Worm (Caenorhabditis elegans) whole organism, late embryonic: ENCODE data around the gene T28A11.17.

Experiments used
- C08G9.2 ChIP-seq: sonication (generic microtip); optimal IDR thresholded peaks from 2 replicates; lab custom pipeline; 2016; ENCODE audit warnings: mild to moderate bottlenecking, missing genetic modification characterization, moderate library complexity, missing compliant biosample characterization
- C38D4.7 ChIP-seq: fragments of 200-800 bp; sonication (Bioruptor generic); optimal IDR thresholded peaks from 2 replicates; lab custom pipeline; 2018; ENCODE audit warnings: mild to moderate bottlenecking, missing genetic modification characterization, moderate library complexity, missing compliant biosample characterization
- K02D7.2 ChIP-seq: sonication (generic microtip); optimal IDR thresholded peaks from 2 replicates; lab custom pipeline; 2017; ENCODE audit warnings: mild to moderate bottlenecking, missing genetic modification characterization, missing compliant biosample characterization
- Y22D7AL.16 ChIP-seq: sonication (generic microtip); optimal IDR thresholded peaks from 2 replicates; lab custom pipeline; 2016; ENCODE audit warnings: missing genetic modification characterization, missing compliant biosample characterization
- ceh-14 ChIP-seq: sonication (generic microtip); optimal IDR thresholded peaks from 2 replicates; lab custom pipeline; 2016; ENCODE audit warnings: missing genotype, missing genetic modification characterization, missing compliant biosample characterization
- ceh-19 ChIP-seq: fragments of 200-800 bp; sonication (Bioruptor generic); optimal IDR thresholded peaks from 2 replicates; lab custom pipeline; 2018; ENCODE audit warnings: mild to moderate bottlenecking, missing genetic modification characterization, missing compliant biosample characterization
- ceh-30 ChIP-seq: fragments of 150-350 bp; optimal IDR thresholded peaks from 2 replicates; lab custom pipeline; 2014; ENCODE audit warnings: missing biosample characterization, missing genetic modification characterization
- ceh-31 ChIP-seq: sonication (generic microtip); optimal IDR thresholded peaks from 2 replicates; lab custom pipeline; 2016; ENCODE audit warnings: missing genetic modification characterization, missing compliant biosample characterization
- ceh-34 ChIP-seq: sonication (generic microtip); optimal IDR thresholded peaks from 2 replicates; lab custom pipeline; 2016; ENCODE audit warnings: mild to moderate bottlenecking, missing genetic modification characterization, missing compliant biosample characterization
- ceh-48 ChIP-seq: sonication (generic microtip); optimal IDR thresholded peaks from 2 replicates; lab custom pipeline; 2016; ENCODE audit warnings: missing genetic modification characterization, inconsistent platforms, missing compliant biosample characterization
- dmd-4 ChIP-seq: sonication (generic microtip); optimal IDR thresholded peaks from 2 replicates; lab custom pipeline; 2016; ENCODE audit warnings: borderline replicate concordance, missing genetic modification characterization, missing compliant biosample characterization
- dve-1 ChIP-seq: sonication (generic microtip); optimal IDR thresholded peaks from 2 replicates; lab custom pipeline; 2017; ENCODE audit warnings: antibody characterized with exemption, mild to moderate bottlenecking, missing genetic modification characterization, missing compliant biosample characterization
- elt-2 ChIP-seq: sonication (generic microtip); optimal IDR thresholded peaks from 2 replicates; lab custom pipeline; 2016; ENCODE audit warnings: missing genetic modification reagents, missing genetic modification characterization, missing compliant biosample characterization
- elt-4 ChIP-seq: sonication (generic microtip); optimal IDR thresholded peaks from 2 replicates; lab custom pipeline; 2016; ENCODE audit warnings: missing genetic modification characterization, missing compliant biosample characterization
- ets-4 ChIP-seq: sonication (generic microtip); optimal IDR thresholded peaks from 2 replicates; lab custom pipeline; 2016; ENCODE audit warnings: missing genetic modification characterization, missing compliant biosample characterization
- fkh-10 ChIP-seq: fragments of 150-350 bp; optimal IDR thresholded peaks from 2 replicates; lab custom pipeline; 2014; ENCODE audit warnings: missing biosample characterization, missing genetic modification reagents, missing genetic modification characterization
- gmeb-2 ChIP-seq: sonication (generic microtip); optimal IDR thresholded peaks from 2 replicates; lab custom pipeline; 2016; ENCODE audit warnings: missing genetic modification characterization, inconsistent platforms, missing compliant biosample characterization
- hlh-13 ChIP-seq: fragments of 200-800 bp; sonication (Bioruptor generic); optimal IDR thresholded peaks from 2 replicates; lab custom pipeline; 2018; ENCODE audit warnings: mild to moderate bottlenecking, missing genetic modification characterization, missing compliant biosample characterization
- hlh-30 ChIP-seq: sonication (generic microtip); optimal IDR thresholded peaks from 2 replicates; lab custom pipeline; 2017; ENCODE audit warnings: antibody characterized with exemption, missing genetic modification characterization, missing compliant biosample characterization; ENCODE audit not compliant: insufficient read depth
- hlh-6 ChIP-seq: sonication (generic microtip); optimal IDR thresholded peaks from 2 replicates; lab custom pipeline; 2016; ENCODE audit warnings: missing genotype, missing genetic modification characterization, missing compliant biosample characterization
- lim-6 ChIP-seq: sonication (generic microtip); optimal IDR thresholded peaks from 2 replicates; lab custom pipeline; 2016; ENCODE audit warnings: missing genetic modification characterization, missing compliant biosample characterization
- lin-11 ChIP-seq: fragments of 200-800 bp; sonication (Bioruptor generic); optimal IDR thresholded peaks from 2 replicates; lab custom pipeline; 2018; ENCODE audit warnings: mild to moderate bottlenecking, missing genetic modification characterization, missing compliant biosample characterization
- mec-3 ChIP-seq: sonication (generic microtip); optimal IDR thresholded peaks from 2 replicates; lab custom pipeline; 2016; ENCODE audit warnings: borderline replicate concordance, missing genetic modification characterization, missing compliant biosample characterization
- nfya-1 ChIP-seq: sonication (generic microtip); optimal IDR thresholded peaks from 2 replicates; lab custom pipeline; 2017; ENCODE audit warnings: missing genetic modification characterization, mild to moderate bottlenecking, missing compliant biosample characterization, antibody characterized with exemption, moderate library complexity
- pag-3 ChIP-seq: sonication (generic microtip); optimal IDR thresholded peaks from 2 replicates; lab custom pipeline; 2016; ENCODE audit warnings: missing compliant biosample characterization, missing genetic modification characterization, borderline replicate concordance
- pat-9 ChIP-seq: fragments of 200-800 bp; sonication (Bioruptor generic); optimal IDR thresholded peaks from 2 replicates; lab custom pipeline; 2018; ENCODE audit warnings: mild to moderate bottlenecking, missing genetic modification characterization, moderate library complexity, missing compliant biosample characterization
- pha-4 ChIP-seq: fragments of 150-350 bp; optimal IDR thresholded peaks from 2 replicates; lab custom pipeline; 2018; ENCODE audit warnings: missing biosample characterization, missing genetic modification reagents, missing genetic modification characterization
- ref-2 ChIP-seq: sonication (generic microtip); optimal IDR thresholded peaks from 2 replicates; lab custom pipeline; 2016; ENCODE audit warnings: missing genetic modification characterization, missing compliant biosample characterization
- sox-2 ChIP-seq: fragments of 200-800 bp; sonication (Bioruptor generic); IDR thresholded peaks from 2 replicates; pipeline ENCODE4 v1.3.6; 2022; ENCODE audit warnings: missing genetic modification reagents, missing genetic modification characterization, missing compliant biosample characterization
- syd-9 ChIP-seq: sonication (generic microtip); optimal IDR thresholded peaks from 2 replicates; lab custom pipeline; 2016; ENCODE audit warnings: mild to moderate bottlenecking, missing genetic modification characterization, moderate library complexity, missing compliant biosample characterization
- tbx-7 ChIP-seq: sonication (generic microtip); optimal IDR thresholded peaks from 2 replicates; lab custom pipeline; 2016; ENCODE audit warnings: missing genotype, missing genetic modification characterization, missing compliant biosample characterization
- ttx-3 ChIP-seq: sonication (generic microtip); optimal IDR thresholded peaks from 2 replicates; lab custom pipeline; 2016; ENCODE audit warnings: missing genetic modification reagents, missing genetic modification characterization, missing compliant biosample characterization
- unc-3 ChIP-seq, 2 experiments: fragments of 200-800 bp in 1 of 2; sonication (Bioruptor generic) in 1 of 2; sonication (generic microtip) in 1 of 2; conservative IDR thresholded peaks in 1 of 2; optimal IDR thresholded peaks in 1 of 2; 2 replicates each; pipeline versions ENCODE4 v1.3.6 to Lab custom; 2016 to 2022; ENCODE audit warnings: missing compliant biosample characterization in 2 of 2, missing genetic modification characterization in 2 of 2, missing genetic modification reagents in 1 of 2
- unc-86 ChIP-seq: sonication (generic microtip); optimal IDR thresholded peaks from 2 replicates; lab custom pipeline; 2016; ENCODE audit warnings: missing genetic modification characterization, missing compliant biosample characterization

T28A11.17 gene

ce11 chrV:3269407-3269806 is 3.3 kb upstream of the T28A11.17 start, which contains the start of gene T28A11.19:
Gene T28A11.19 (minus strand): TSS chrV:3269514.
- TF ChIP-seq lin-11 (tag; lab: Kevin White, UChicago), result no peak
- no peak for TF ChIP-seq ceh-34 (tag; lab: Kevin White, UChicago)
- TF ChIP-seq hlh-6 (tag; lab: Kevin White, UChicago), result no peak
- TF ChIP-seq ceh-48 (tag; lab: Kevin White, UChicago), result no peak
- TF ChIP-seq lim-6 (tag; lab: Kevin White, UChicago), result no peak
- TF ChIP-seq C08G9.2 (tag; lab: Kevin White, UChicago), result no peak
- TF ChIP-seq ceh-14 (tag; lab: Kevin White, UChicago), result no peak
- no peak for TF ChIP-seq Y22D7AL.16 (tag; lab: Kevin White, UChicago)
- TF ChIP-seq K02D7.2 (tag; lab: Kevin White, UChicago), result no peak
- no peak for TF ChIP-seq tbx-7 (tag; lab: Kevin White, UChicago)
- no peak for TF ChIP-seq gmeb-2 (tag; lab: Kevin White, UChicago)
- no peak for TF ChIP-seq ref-2 (tag; lab: Kevin White, UChicago)
- TF ChIP-seq elt-4, result no peak
- no peak for TF ChIP-seq ceh-31 (tag; lab: Kevin White, UChicago)
- no peak for TF ChIP-seq C38D4.7 (GFP tag; lab: Kevin White, UChicago)
- no peak for TF ChIP-seq syd-9
- TF ChIP-seq ttx-3 (tag; lab: Kevin White, UChicago), result no peak

- TF ChIP-seq ceh-19 (GFP tag; lab: Kevin White, UChicago) (no peak), pha-4 (tag; lab: Kevin White, UChicago) (no peak), ttx-3 (tag; lab: Kevin White, UChicago) (no peak), pat-9 (no peak), fkh-10 (no peak), lin-11 (tag; lab: Kevin White, UChicago) (no peak), nfya-1 (tag; lab: Kevin White, UChicago) (no peak), sox-2 (no peak), unc-86 (tag; lab: Kevin White, UChicago) (no peak), tbx-7 (tag; lab: Kevin White, UChicago) (no peak), hlh-30 (tag; lab: Kevin White, UChicago) (no peak), elt-2 (tag; lab: Kevin White, UChicago) (no peak), ceh-30 (no peak), mec-3 (tag; lab: Kevin White, UChicago) (no peak), dve-1 (no peak), hlh-13 (GFP tag; lab: Kevin White, UChicago) (no peak)
Measured at ce11 chrV:3267950-3268349, 1.9 kb upstream of the T28A11.17 start, which contains the start of gene T28A11.18. Gene T28A11.18 (minus strand): TSS chrV:3268050.

ce11 chrV:3260075-3260474 is 6.0 kb downstream of the T28A11.17 start, which contains the start of gene srbc-5:
Gene srbc-5 (plus strand): TSS chrV:3260375.
- TF ChIP-seq dmd-4 (tag; lab: Kevin White, UChicago), result no peak
- TF ChIP-seq unc-3 (GFP tag; conservative IDR thresholded peaks at IDR 0.05; lab: Robert Waterston, UW), result no peak
- no peak for TF ChIP-seq unc-3 (tag; optimal IDR thresholded peaks at IDR 0.05; lab: Kevin White, UChicago)
- TF ChIP-seq elt-4, result no peak
- TF ChIP-seq mec-3 (tag; lab: Kevin White, UChicago), result no peak
- TF ChIP-seq ets-4 (tag; lab: Kevin White, UChicago), result no peak

ce11 chrV:3259168-3259622 is 6.9 kb downstream of the T28A11.17 start, which contains the start of gene T28A11.16:
Gene T28A11.16 (minus strand): TSS chrV:3259218.
- TF ChIP-seq pag-3 (tag; lab: Kevin White, UChicago) (no peak), ceh-14 (tag; lab: Kevin White, UChicago) (no peak), tbx-7 (tag; lab: Kevin White, UChicago) (no peak), elt-2 (tag; lab: Kevin White, UChicago) (no peak)
